Fruit fly (Drosophila melanogaster) whole organism, prepupa: ENCODE data around the gene CG10550.

ENCODE experiments used
- CG1621 ChIP-seq: fragments of 200-800 bp; sonication (Bioruptor generic); optimal IDR thresholded peaks from 3 replicates; lab custom pipeline; 2018; ENCODE audit warnings: missing biosample characterization, mild to moderate bottlenecking, missing genetic modification characterization
- CG31627 ChIP-seq: fragments of 200-800 bp; sonication (Bioruptor generic); optimal IDR thresholded peaks from 3 replicates; lab custom pipeline; 2016; ENCODE audit warnings: missing biosample characterization, missing genetic modification characterization
- CG6854 ChIP-seq: fragments of 200-800 bp; sonication (Bioruptor generic); optimal IDR thresholded peaks from 2 replicates; lab custom pipeline; 2017; ENCODE audit warnings: missing biosample characterization, mild to moderate bottlenecking, missing genetic modification characterization
- CG8319 ChIP-seq: fragments of 200-800 bp; sonication (Bioruptor generic); optimal IDR thresholded peaks from 3 replicates; lab custom pipeline; 2016; ENCODE audit warnings: missing biosample characterization, missing genetic modification characterization
- Hr39 ChIP-seq: fragments of 200-800 bp; sonication (Bioruptor generic); optimal IDR thresholded peaks from 2 replicates; lab custom pipeline; 2016; ENCODE audit warnings: missing biosample characterization, missing genetic modification characterization
- cyc ChIP-seq: fragments of 200-800 bp; sonication (Bioruptor generic); optimal IDR thresholded peaks from 3 replicates; lab custom pipeline; 2016; ENCODE audit warnings: missing biosample characterization, missing genetic modification characterization

dm6 chr3R:25310843-25311242, 2.7 kb upstream of the CG10550 start, which contains the start of gene CG31099:
- TF ChIP-seq CG8319 (GFP tag; lab: Kevin White, UChicago): no peak
- TF ChIP-seq Hr39 (GFP tag; lab: Kevin White, UChicago): no peak
- TF ChIP-seq CG1621 (tag; lab: Kevin White, UChicago): no peak
- TF ChIP-seq cyc (GFP tag; lab: Kevin White, UChicago): no peak
- no peak for TF ChIP-seq CG31627 (GFP tag; lab: Kevin White, UChicago)
- no peak for TF ChIP-seq CG6854 (GFP tag; lab: Kevin White, UChicago)
